Worm (Caenorhabditis elegans) whole organism, young adult: ENCODE data around the gene wht-3.
A peak's percentile ranks its signal among the peaks of the same experiment; 100 is the strongest.

Experiments used
- B0261.1 ChIP-seq: sonication (generic microtip); optimal IDR thresholded peaks from 2 replicates; lab custom pipeline; 2016; ENCODE audit warnings: mild to moderate bottlenecking, missing genetic modification characterization, moderate library complexity, missing compliant biosample characterization
- B0336.3 ChIP-seq: fragments of 200-800 bp; sonication (Bioruptor generic); IDR thresholded peaks from 2 replicates; pipeline ENCODE4 v1.3.6; 2022; ENCODE audit warnings: missing genetic modification characterization, missing compliant biosample characterization
- D2030.7 ChIP-seq: fragments of 200-800 bp; sonication (Bioruptor generic); IDR thresholded peaks from 2 replicates; pipeline ENCODE4 v1.3.6; 2022; ENCODE audit warnings: missing genetic modification reagents, missing genetic modification characterization, missing compliant biosample characterization
- F10E7.11 ChIP-seq: sonication (generic microtip); optimal IDR thresholded peaks from 2 replicates; lab custom pipeline; 2017; ENCODE audit warnings: mild to moderate bottlenecking, missing genetic modification characterization, moderate library complexity, missing compliant biosample characterization
- F37B4.10 ChIP-seq: fragments of 200-800 bp; sonication (Bioruptor generic); IDR thresholded peaks from 2 replicates; pipeline ENCODE4 v1.3.6; 2022; ENCODE audit warnings: missing genetic modification characterization, missing compliant biosample characterization
- F39B2.1 ChIP-seq: fragments of 200-800 bp; sonication (Bioruptor generic); IDR thresholded peaks from 2 replicates; pipeline ENCODE4 v1.3.6; 2022; ENCODE audit warnings: missing genetic modification reagents, missing genetic modification characterization, missing compliant biosample characterization
- F55B11.4 ChIP-seq: sonication (generic microtip); optimal IDR thresholded peaks from 2 replicates; lab custom pipeline; 2016; ENCODE audit warnings: missing compliant biosample characterization, missing genetic modification characterization, borderline replicate concordance; ENCODE audit not compliant: insufficient read depth
- T26A5.8 ChIP-seq: sonication (generic microtip); optimal IDR thresholded peaks from 2 replicates; lab custom pipeline; 2016; ENCODE audit warnings: missing genetic modification characterization, missing compliant biosample characterization
- Y56A3A.18 ChIP-seq: fragments of 200-800 bp; sonication (Bioruptor generic); IDR thresholded peaks from 2 replicates; pipeline ENCODE4 v1.3.6; 2022; ENCODE audit warnings: missing genetic modification reagents, missing genetic modification characterization, missing compliant biosample characterization
- Y67H2A.10 ChIP-seq: fragments of 200-800 bp; sonication (Bioruptor generic); conservative IDR thresholded peaks from 2 replicates; pipeline ENCODE4 v1.3.6; 2022; ENCODE audit warnings: missing genetic modification reagents, missing genetic modification characterization, missing compliant biosample characterization
- ZK185.1 ChIP-seq: sonication (generic microtip); optimal IDR thresholded peaks from 2 replicates; lab custom pipeline; 2016; ENCODE audit warnings: mild to moderate bottlenecking, missing genetic modification characterization, missing compliant biosample characterization; ENCODE audit not compliant: poor library complexity, severe bottlenecking
- ama-1 ChIP-seq, 3 experiments: fragments of 150-350 bp in 1 of 3; sonication (generic microtip) in 2 of 3; optimal IDR thresholded peaks; 2 replicates each; lab custom pipeline; 2014 to 2018; ENCODE audit warnings: missing biosample characterization in 2 of 3, missing genetic modification characterization in 2 of 3, missing genetic modification reagents in 2 of 3
- aptf-2 ChIP-seq: fragments of 200-800 bp; sonication (Bioruptor generic); conservative IDR thresholded peaks from 2 replicates; pipeline ENCODE4 v1.3.6; 2022; ENCODE audit warnings: missing genetic modification reagents, missing genetic modification characterization, missing compliant biosample characterization
- athp-1 ChIP-seq: sonication (generic microtip); optimal IDR thresholded peaks from 2 replicates; lab custom pipeline; 2017; ENCODE audit warnings: mild to moderate bottlenecking, missing genetic modification characterization, missing compliant biosample characterization
- attf-5 ChIP-seq: fragments of 200-800 bp; sonication (Bioruptor generic); optimal IDR thresholded peaks from 2 replicates; lab custom pipeline; 2018; ENCODE audit warnings: mild to moderate bottlenecking, missing genetic modification characterization, missing compliant biosample characterization
- attf-6 ChIP-seq: fragments of 200-800 bp; sonication (Bioruptor generic); IDR thresholded peaks from 2 replicates; pipeline ENCODE4 v1.3.6; 2022; ENCODE audit warnings: missing genetic modification reagents, missing genetic modification characterization, missing compliant biosample characterization
- bed-2 ChIP-seq: fragments of 200-800 bp; sonication (Bioruptor generic); IDR thresholded peaks from 2 replicates; pipeline ENCODE4 v1.3.6; 2022; ENCODE audit warnings: missing genetic modification reagents, missing genetic modification characterization, missing compliant biosample characterization
- ccch-3 ChIP-seq: fragments of 200-800 bp; sonication (Bioruptor generic); optimal IDR thresholded peaks from 2 replicates; lab custom pipeline; 2018; ENCODE audit warnings: mild to moderate bottlenecking, missing genetic modification characterization, missing compliant biosample characterization
- cebp-1 ChIP-seq, 2 experiments: fragments of 200-800 bp in 1 of 2; sonication (Bioruptor generic) in 1 of 2; sonication (generic microtip) in 1 of 2; IDR thresholded peaks in 1 of 2; optimal IDR thresholded peaks in 1 of 2; 2 replicates each; pipeline versions ENCODE4 v1.3.6 to Lab custom; 2017 to 2022; ENCODE audit warnings: missing compliant biosample characterization in 2 of 2, missing genetic modification characterization in 2 of 2, mild to moderate bottlenecking in 1 of 2, missing genetic modification reagents in 1 of 2, moderate library complexity in 1 of 2
- cebp-2 ChIP-seq: fragments of 200-800 bp; sonication (Bioruptor generic); IDR thresholded peaks from 2 replicates; pipeline ENCODE4 v1.3.6; 2022; ENCODE audit warnings: missing genetic modification characterization, missing compliant biosample characterization
- ceh-100 ChIP-seq: fragments of 200-800 bp; sonication (Bioruptor generic); IDR thresholded peaks from 2 replicates; pipeline ENCODE4 v1.3.6; 2022; ENCODE audit warnings: missing genetic modification reagents, missing genetic modification characterization, missing compliant biosample characterization
- ceh-58 ChIP-seq: fragments of 200-800 bp; sonication (Bioruptor generic); IDR thresholded peaks from 2 replicates; pipeline ENCODE4 v1.3.6; 2022; ENCODE audit warnings: missing genetic modification characterization, missing compliant biosample characterization
- chd-7 ChIP-seq: sonication (generic microtip); optimal IDR thresholded peaks from 2 replicates; lab custom pipeline; 2016; ENCODE audit warnings: mild to moderate bottlenecking, missing genetic modification characterization, moderate library complexity, missing compliant biosample characterization
- die-1 ChIP-seq: sonication (generic microtip); optimal IDR thresholded peaks from 2 replicates; lab custom pipeline; 2016; ENCODE audit warnings: missing genotype, mild to moderate bottlenecking, missing genetic modification characterization, missing compliant biosample characterization
- him-1 ChIP-seq: sonication (generic microtip); optimal IDR thresholded peaks from 2 replicates; lab custom pipeline; 2016; ENCODE audit warnings: missing genotype, missing genetic modification reagents, missing genetic modification characterization, missing compliant biosample characterization
- hlh-26 ChIP-seq: fragments of 200-800 bp; sonication (Bioruptor generic); conservative IDR thresholded peaks from 2 replicates; pipeline ENCODE4 v1.3.6; 2022; ENCODE audit warnings: missing genetic modification reagents, missing genetic modification characterization, missing compliant biosample characterization
- hmg-20 ChIP-seq: fragments of 200-800 bp; sonication (Bioruptor generic); IDR thresholded peaks from 2 replicates; pipeline ENCODE4 v1.3.6; 2022; ENCODE audit warnings: missing genetic modification reagents, missing genetic modification characterization, missing compliant biosample characterization
- hrde-1 ChIP-seq: sonication (generic microtip); optimal IDR thresholded peaks from 2 replicates; lab custom pipeline; 2016; ENCODE audit warnings: missing genetic modification characterization, mild to moderate bottlenecking, missing compliant biosample characterization, moderate library complexity, missing genotype, missing genetic modification reagents, borderline replicate concordance
- lag-1 ChIP-seq: fragments of 200-800 bp; sonication (Bioruptor generic); IDR thresholded peaks from 2 replicates; pipeline ENCODE4 v1.3.6; 2022; ENCODE audit warnings: missing genetic modification reagents, missing genetic modification characterization, missing compliant biosample characterization
- let-526 ChIP-seq: fragments of 200-800 bp; sonication (Bioruptor generic); IDR thresholded peaks from 2 replicates; pipeline ENCODE4 v1.3.6; 2022; ENCODE audit warnings: missing genetic modification reagents, missing genetic modification characterization, missing compliant biosample characterization
- lin-35 ChIP-seq, 3 experiments: fragments of 150-350 bp in 2 of 3; sonication (generic microtip) in 1 of 3; optimal IDR thresholded peaks; 2 replicates each; lab custom pipeline; 2014 to 2018; ENCODE audit warnings: missing biosample characterization in 3 of 3, missing genetic modification characterization in 3 of 3, missing genetic modification reagents in 3 of 3
- lin-40 ChIP-seq: sonication (generic microtip); optimal IDR thresholded peaks from 2 replicates; lab custom pipeline; 2016; ENCODE audit warnings: missing genetic modification characterization, mild to moderate bottlenecking, missing compliant biosample characterization, missing genotype, missing genetic modification reagents
- mcd-1 ChIP-seq: fragments of 200-800 bp; sonication (Bioruptor generic); IDR thresholded peaks from 2 replicates; pipeline ENCODE4 v1.3.6; 2022; ENCODE audit warnings: missing genetic modification reagents, missing genetic modification characterization, missing compliant biosample characterization
- nfya-1 ChIP-seq: sonication (generic microtip); optimal IDR thresholded peaks from 2 replicates; lab custom pipeline; 2017; ENCODE audit warnings: antibody characterized with exemption, missing compliant biosample characterization, missing genetic modification characterization, borderline replicate concordance; ENCODE audit not compliant: insufficient read depth
- nhr-179 ChIP-seq: sonication (generic microtip); optimal IDR thresholded peaks from 2 replicates; lab custom pipeline; 2016; ENCODE audit warnings: mild to moderate bottlenecking, missing genetic modification characterization, missing compliant biosample characterization
- nhr-27 ChIP-seq: fragments of 200-800 bp; sonication (Bioruptor generic); optimal IDR thresholded peaks from 2 replicates; lab custom pipeline; 2018; ENCODE audit warnings: mild to moderate bottlenecking, missing genetic modification characterization, moderate library complexity, missing compliant biosample characterization
- nhr-80 ChIP-seq: sonication (generic microtip); optimal IDR thresholded peaks from 2 replicates; lab custom pipeline; 2016; ENCODE audit warnings: missing genetic modification characterization, missing compliant biosample characterization
- pbrm-1 ChIP-seq: fragments of 200-800 bp; sonication (Bioruptor generic); IDR thresholded peaks from 2 replicates; pipeline ENCODE4 v1.3.6; 2022; ENCODE audit warnings: missing genetic modification reagents, missing genetic modification characterization, missing compliant biosample characterization
- sdz-38 ChIP-seq: sonication (generic microtip); optimal IDR thresholded peaks from 2 replicates; lab custom pipeline; 2016; ENCODE audit warnings: missing genotype, missing genetic modification characterization, missing compliant biosample characterization
- snpc-1.1 ChIP-seq: sonication (generic microtip); optimal IDR thresholded peaks from 2 replicates; lab custom pipeline; 2017; ENCODE audit warnings: missing genetic modification characterization, mild to moderate bottlenecking, missing compliant biosample characterization, antibody characterized with exemption, moderate library complexity, missing genotype, missing genetic modification reagents; ENCODE audit not compliant: insufficient read depth
- snpc-1.3 ChIP-seq: sonication (generic microtip); optimal IDR thresholded peaks from 2 replicates; lab custom pipeline; 2017; ENCODE audit warnings: missing genetic modification characterization, mild to moderate bottlenecking, missing compliant biosample characterization, antibody characterized with exemption, moderate library complexity, missing genotype, missing genetic modification reagents; ENCODE audit not compliant: insufficient read depth
- snpc-4 ChIP-seq, 5 experiments: fragments of 150-350 bp in 1 of 5; sonication (generic microtip) in 4 of 5; optimal IDR thresholded peaks; 2 replicates each; lab custom pipeline; 2014 to 2018; ENCODE audit warnings: missing genetic modification characterization in 5 of 5, missing biosample characterization in 3 of 5, antibody characterized with exemption in 2 of 5, mild to moderate bottlenecking in 2 of 5, missing compliant biosample characterization in 2 of 5, missing genotype in 2 of 5, moderate library complexity in 2 of 5, missing genetic modification reagents in 1 of 5
- xnd-1 ChIP-seq: sonication (generic microtip); optimal IDR thresholded peaks from 2 replicates; lab custom pipeline; 2016; ENCODE audit warnings: missing genotype, missing genetic modification reagents, missing genetic modification characterization, missing compliant biosample characterization
- ztf-18 ChIP-seq: sonication (generic microtip); optimal IDR thresholded peaks from 2 replicates; lab custom pipeline; 2016; ENCODE audit warnings: missing genotype, mild to moderate bottlenecking, missing genetic modification characterization, missing compliant biosample characterization
- ztf-26 ChIP-seq: sonication (generic microtip); optimal IDR thresholded peaks from 2 replicates; lab custom pipeline; 2017; ENCODE audit warnings: missing genetic modification characterization, missing compliant biosample characterization
- ztf-3 ChIP-seq: fragments of 200-800 bp; sonication (Bioruptor generic); optimal IDR thresholded peaks from 2 replicates; lab custom pipeline; 2018; ENCODE audit warnings: mild to moderate bottlenecking, missing genetic modification characterization, missing compliant biosample characterization

Gene wht-3

ce11 chrIII:4176109-4176596 is 24.8 kb upstream of the wht-3 start, which contains the start of the genes hrde-1 and C16C10.13 (continued):
- TF ChIP-seq ztf-3 (GFP tag; lab: Kevin White, UChicago) = no peak
- TF ChIP-seq cebp-2 = no peak
- no peak for TF ChIP-seq lin-40 (tag; lab: Kevin White, UChicago)
- no peak for TF ChIP-seq ceh-100
- no peak for TF ChIP-seq F10E7.11 (tag; lab: Kevin White, UChicago)
- peak; percentile 51 for TF ChIP-seq him-1 (tag; lab: Kevin White, UChicago)
- TF ChIP-seq aptf-2 (GFP tag; lab: Robert Waterston, UW) = no peak
- peak; percentile 92 for TF ChIP-seq xnd-1 (tag; lab: Kevin White, UChicago)
- TF ChIP-seq let-526 (GFP tag; lab: Robert Waterston, UW) = no peak
- no peak for TF ChIP-seq Y56A3A.18 (GFP tag; lab: Robert Waterston, UW)
- peak; percentile 98 for TF ChIP-seq hrde-1 (tag; lab: Kevin White, UChicago)
- peak; percentile 70 for TF ChIP-seq pbrm-1 (GFP tag; lab: Robert Waterston, UW)
- no peak for TF ChIP-seq snpc-4 (GFP tag; optimal IDR thresholded peaks at IDR 0.05; lab: Kevin White, UChicago)
- peak in 1 of 4 experiments; percentile 56 for TF ChIP-seq snpc-4 (tag; optimal IDR thresholded peaks at IDR 0.05; lab: Kevin White, UChicago)
- no peak for TF ChIP-seq ama-1 (optimal IDR thresholded peaks at IDR 0.05; lab: Kevin White, UChicago)
- no peak for TF ChIP-seq ama-1 (GFP tag; optimal IDR thresholded peaks at IDR 0.05; lab: Kevin White, UChicago)
- no peak for TF ChIP-seq lin-35 (GFP tag; optimal IDR thresholded peaks at IDR 0.05; lab: Kevin White, UChicago)
- TF ChIP-seq nfya-1 (tag; lab: Kevin White, UChicago) = no peak
- peak; percentile 70 for TF ChIP-seq athp-1 (tag; lab: Kevin White, UChicago)
- no peak for TF ChIP-seq attf-5 (GFP tag; lab: Kevin White, UChicago)
- TF ChIP-seq nhr-80 (tag; lab: Kevin White, UChicago) = no peak
- TF ChIP-seq attf-6 (GFP tag; lab: Robert Waterston, UW) = 0 out of 2 replicates have a peak, but pooled peaks have one; percentile 17
- peak; percentile 7 for TF ChIP-seq ztf-18 (tag; lab: Kevin White, UChicago)
- peak; percentile 82 for TF ChIP-seq snpc-1.3 (tag; lab: Kevin White, UChicago)
- TF ChIP-seq mcd-1 = peak; percentile 89
- TF ChIP-seq ZK185.1 (tag; lab: Kevin White, UChicago) = no peak
- TF ChIP-seq bed-2 (GFP tag; lab: Robert Waterston, UW) = no peak
- no peak for TF ChIP-seq ztf-26
- no peak for TF ChIP-seq hlh-26 (GFP tag; lab: Robert Waterston, UW)
- TF ChIP-seq ccch-3 = no peak
- TF ChIP-seq sdz-38 = no peak
- TF ChIP-seq cebp-1 (GFP tag; IDR thresholded peaks at IDR 0.05; lab: Robert Waterston, UW) = no peak
- no peak for TF ChIP-seq cebp-1 (tag; optimal IDR thresholded peaks at IDR 0.05; lab: Kevin White, UChicago)
- TF ChIP-seq F37B4.10 (GFP tag; lab: Robert Waterston, UW) = no peak
- TF ChIP-seq nhr-27 (tag; lab: Kevin White, UChicago) = no peak
- no peak for TF ChIP-seq T26A5.8 (tag; lab: Kevin White, UChicago)
- TF ChIP-seq nhr-179 (tag; lab: Kevin White, UChicago) = no peak
- no peak for TF ChIP-seq chd-7 (tag; lab: Kevin White, UChicago)
- no peak for TF ChIP-seq B0261.1
- no peak for TF ChIP-seq die-1 (tag; lab: Kevin White, UChicago)
- TF ChIP-seq B0336.3 (GFP tag; lab: Robert Waterston, UW) = no peak
- no peak for TF ChIP-seq ceh-58
- TF ChIP-seq F55B11.4 (tag; lab: Kevin White, UChicago) = no peak
- TF ChIP-seq F39B2.1 = no peak
- no peak for TF ChIP-seq lag-1
- no peak for TF ChIP-seq Y67H2A.10 (GFP tag; lab: Robert Waterston, UW)
- no peak for TF ChIP-seq hmg-20 (GFP tag; lab: Robert Waterston, UW)
- TF ChIP-seq snpc-1.1 (tag; lab: Kevin White, UChicago) = peak; percentile 43
- peak; percentile 91 for TF ChIP-seq D2030.7
